Fruit fly (Drosophila melanogaster) whole organism, embryonic: ENCODE results near the gene Ctl1.

Source experiments
- Asciz ChIP-seq: fragments of 200-800 bp; sonication (Bioruptor generic); optimal IDR thresholded peaks from 2 replicates; lab custom pipeline; 2017; ENCODE audit warnings: missing biosample characterization, mild to moderate bottlenecking, missing genetic modification characterization, missing genetic modification reagents
- Atf6 ChIP-seq: fragments of 200-800 bp; sonication (Bioruptor generic); IDR thresholded peaks from 2 replicates; pipeline ENCODE4 v1.3.6; 2022; ENCODE audit warnings: missing biosample characterization, missing genetic modification characterization
- Blimp-1 ChIP-seq: fragments of 200-800 bp; sonication (Bioruptor generic); optimal IDR thresholded peaks from 3 replicates; lab custom pipeline; 2018; ENCODE audit warnings: missing biosample characterization, missing genetic modification characterization, mild to moderate bottlenecking, moderate library complexity, missing genetic modification reagents
- C15 ChIP-seq: fragments of 200-800 bp; sonication (Bioruptor generic); IDR thresholded peaks from 3 replicates; pipeline ENCODE4 v1.3.6; 2022; ENCODE audit warnings: missing biosample characterization, missing genetic modification characterization
- CG10267 ChIP-seq: fragments of 200-800 bp; sonication (Bioruptor generic); optimal IDR thresholded peaks from 2 replicates; lab custom pipeline; 2018; ENCODE audit warnings: missing biosample characterization, mild to moderate bottlenecking, missing genetic modification characterization, moderate library complexity
- CG10979 ChIP-seq: fragments of 200-800 bp; sonication (Bioruptor generic); optimal IDR thresholded peaks from 2 replicates; lab custom pipeline; 2018; ENCODE audit warnings: missing biosample characterization, mild to moderate bottlenecking, missing genetic modification characterization, moderate library complexity
- CG14441 ChIP-seq: fragments of 200-800 bp; sonication (Bioruptor generic); IDR thresholded peaks from 2 replicates; pipeline ENCODE4 v1.3.6; 2022; ENCODE audit warnings: missing biosample characterization, missing genetic modification characterization
- CG15696 ChIP-seq: fragments of 200-800 bp; sonication (Bioruptor generic); optimal IDR thresholded peaks from 2 replicates; lab custom pipeline; 2019; ENCODE audit warnings: missing biosample characterization, mild to moderate bottlenecking, missing genetic modification characterization, moderate library complexity
- CG1602 ChIP-seq: fragments of 200-800 bp; sonication (Bioruptor generic); optimal IDR thresholded peaks from 3 replicates; lab custom pipeline; 2016; ENCODE audit warnings: missing biosample characterization, missing genetic modification characterization
- CG16863 ChIP-seq: fragments of 200-800 bp; sonication (Bioruptor generic); optimal IDR thresholded peaks from 3 replicates; lab custom pipeline; 2016; ENCODE audit warnings: missing biosample characterization, missing genetic modification characterization
- CG2199 ChIP-seq: fragments of 200-800 bp; sonication (Bioruptor generic); IDR thresholded peaks from 3 replicates; pipeline ENCODE4 v1.3.6; 2022; ENCODE audit warnings: missing biosample characterization, missing genetic modification characterization
- CG31441 ChIP-seq: fragments of 200-800 bp; sonication (Bioruptor generic); IDR thresholded peaks from 2 replicates; pipeline ENCODE4 v1.3.6; 2022; ENCODE audit warnings: missing biosample characterization, missing genetic modification characterization
- CG7745 ChIP-seq: fragments of 200-800 bp; sonication (Bioruptor generic); optimal IDR thresholded peaks from 2 replicates; lab custom pipeline; 2018; ENCODE audit warnings: missing biosample characterization, mild to moderate bottlenecking, missing genetic modification characterization, moderate library complexity
- CG7786 ChIP-seq: fragments of 200-800 bp; sonication (Bioruptor generic); optimal IDR thresholded peaks from 2 replicates; lab custom pipeline; 2016; ENCODE audit warnings: missing biosample characterization, missing genetic modification characterization
- CG7987 ChIP-seq: fragments of 200-800 bp; sonication (Bioruptor generic); optimal IDR thresholded peaks from 2 replicates; lab custom pipeline; 2018; ENCODE audit warnings: missing biosample characterization, mild to moderate bottlenecking, missing genetic modification characterization, moderate library complexity
- D19A ChIP-seq: fragments of 200-800 bp; optimal IDR thresholded peaks from 3 replicates; lab custom pipeline; 2019; ENCODE audit warnings: missing biosample characterization, mild to moderate bottlenecking, missing genetic modification characterization, moderate library complexity
- Doc3 ChIP-seq: fragments of 200-800 bp; sonication (Bioruptor generic); IDR thresholded peaks from 3 replicates; pipeline ENCODE4 v1.3.6; 2022; ENCODE audit warnings: missing biosample characterization, missing genetic modification characterization; ENCODE audit not compliant: partially characterized antibody
- Dp ChIP-seq: fragments of 200-800 bp; sonication (Bioruptor generic); optimal IDR thresholded peaks from 2 replicates; lab custom pipeline; 2018; ENCODE audit warnings: missing biosample characterization, mild to moderate bottlenecking, missing genetic modification characterization, moderate library complexity
- ERR ChIP-seq: fragments of 200-800 bp; sonication (Bioruptor generic); optimal IDR thresholded peaks from 2 replicates; lab custom pipeline; 2016; ENCODE audit warnings: missing biosample characterization, missing genetic modification characterization
- Elba2 ChIP-seq: fragments of 200-800 bp; sonication (Bioruptor generic); optimal IDR thresholded peaks from 3 replicates; lab custom pipeline; 2016; ENCODE audit warnings: missing biosample characterization, missing genetic modification characterization
- Hr78 ChIP-seq, 2 experiments: fragments of 200-800 bp in 1 of 2; fragments of >200 bp in 1 of 2; sonication (Bioruptor generic) in 1 of 2; optimal IDR thresholded peaks; 2 replicates each; lab custom pipeline; 2017 to 2019; ENCODE audit warnings: missing biosample characterization in 2 of 2, missing genetic modification characterization in 2 of 2, mild to moderate bottlenecking in 1 of 2, moderate library complexity in 1 of 2
- Hsf ChIP-seq: fragments of 200-800 bp; sonication (Bioruptor generic); optimal IDR thresholded peaks from 3 replicates; lab custom pipeline; 2016; ENCODE audit warnings: missing biosample characterization, missing genetic modification characterization
- Mrtf ChIP-seq: fragments of 200-800 bp; sonication (Bioruptor generic); IDR thresholded peaks from 3 replicates; pipeline ENCODE4 v1.3.6; 2022; ENCODE audit warnings: missing biosample characterization, missing genetic modification characterization
- Optix ChIP-seq: fragments of 200-800 bp; sonication (Bioruptor generic); IDR thresholded peaks from 3 replicates; pipeline ENCODE4 v1.3.6; 2022; ENCODE audit warnings: missing biosample characterization, missing genetic modification characterization
- bcd ChIP-seq: fragments of 200-800 bp; sonication (Bioruptor generic); optimal IDR thresholded peaks from 2 replicates; lab custom pipeline; 2017; ENCODE audit warnings: missing biosample characterization, mild to moderate bottlenecking, missing genetic modification characterization
- bsh ChIP-seq, 2 experiments: fragments of 200-800 bp; sonication (Bioruptor generic); optimal IDR thresholded peaks; 2 replicates each; lab custom pipeline; 2017 to 2018; ENCODE audit warnings: mild to moderate bottlenecking in 2 of 2, missing biosample characterization in 2 of 2, missing genetic modification characterization in 2 of 2, moderate library complexity in 1 of 2
- chinmo ChIP-seq: fragments of 200-800 bp; sonication (Bioruptor generic); IDR thresholded peaks from 4 replicates; pipeline ENCODE4 v1.3.6; 2022; ENCODE audit warnings: missing biosample characterization, missing genetic modification characterization; ENCODE audit not compliant: partially characterized antibody
- danr ChIP-seq: fragments of 200-800 bp; sonication (Bioruptor generic); IDR thresholded peaks from 2 replicates; pipeline ENCODE4 v1.3.6; 2022; ENCODE audit warnings: missing biosample characterization, missing genetic modification characterization
- esg ChIP-seq: fragments of 200-800 bp; sonication (Bioruptor generic); conservative IDR thresholded peaks from 2 replicates; pipeline ENCODE4 v1.3.6; 2022; ENCODE audit warnings: missing biosample characterization, missing genetic modification characterization
- exex ChIP-seq: fragments of 200-800 bp; sonication (Bioruptor generic); optimal IDR thresholded peaks from 4 replicates; lab custom pipeline; 2018; ENCODE audit warnings: missing biosample characterization, mild to moderate bottlenecking, missing genetic modification characterization, moderate library complexity
- ftz-f1 ChIP-seq: fragments of 200-800 bp; sonication (Bioruptor generic); optimal IDR thresholded peaks from 2 replicates; lab custom pipeline; 2016; ENCODE audit warnings: missing biosample characterization, missing genetic modification characterization
- grau ChIP-seq: fragments of 200-800 bp; optimal IDR thresholded peaks from 3 replicates; lab custom pipeline; 2019; ENCODE audit warnings: missing biosample characterization, mild to moderate bottlenecking, missing genetic modification characterization, moderate library complexity
- gsb-n ChIP-seq: fragments of 200-800 bp; sonication (Bioruptor generic); optimal IDR thresholded peaks from 3 replicates; lab custom pipeline; 2018; ENCODE audit warnings: missing biosample characterization, mild to moderate bottlenecking, missing genetic modification characterization
- hth ChIP-seq: fragments of >200 bp; optimal IDR thresholded peaks from 2 replicates; lab custom pipeline; 2017; ENCODE audit warnings: inconsistent platforms
- ind ChIP-seq: fragments of 200-800 bp; sonication (Bioruptor generic); optimal IDR thresholded peaks from 3 replicates; lab custom pipeline; 2016; ENCODE audit warnings: missing biosample characterization, missing genetic modification characterization
- ken ChIP-seq: fragments of 200-800 bp; sonication (Bioruptor generic); IDR thresholded peaks from 3 replicates; pipeline ENCODE4 v1.3.6; 2022; ENCODE audit warnings: missing biosample characterization, missing genetic modification characterization
- kni ChIP-seq: fragments of 200-800 bp; sonication (Bioruptor generic); optimal IDR thresholded peaks from 3 replicates; lab custom pipeline; 2017; ENCODE audit warnings: mild to moderate bottlenecking, missing biosample characterization, missing genetic modification reagents, missing genetic modification characterization
- nerfin-2 ChIP-seq: fragments of 200-800 bp; sonication (Bioruptor generic); IDR thresholded peaks from 2 replicates; pipeline ENCODE4 v1.3.6; 2022; ENCODE audit warnings: missing biosample characterization, missing genetic modification characterization; ENCODE audit not compliant: partially characterized antibody
- nom ChIP-seq: fragments of 200-800 bp; sonication (Bioruptor generic); optimal IDR thresholded peaks from 2 replicates; lab custom pipeline; 2017; ENCODE audit warnings: missing biosample characterization, missing genetic modification characterization, mild to moderate bottlenecking, moderate library complexity, missing genetic modification reagents
- oc ChIP-seq: fragments of 200-800 bp; sonication (Bioruptor generic); optimal IDR thresholded peaks from 2 replicates; lab custom pipeline; 2018; ENCODE audit warnings: missing biosample characterization, mild to moderate bottlenecking, missing genetic modification characterization, moderate library complexity
- pfk ChIP-seq: fragments of 200-800 bp; sonication (Bioruptor generic); optimal IDR thresholded peaks from 2 replicates; lab custom pipeline; 2018; ENCODE audit warnings: missing biosample characterization, mild to moderate bottlenecking, missing genetic modification characterization, moderate library complexity
- schlank ChIP-seq: fragments of 200-800 bp; sonication (Bioruptor generic); optimal IDR thresholded peaks from 2 replicates; lab custom pipeline; 2018; ENCODE audit warnings: missing biosample characterization, mild to moderate bottlenecking, missing genetic modification characterization
- scrt ChIP-seq: fragments of 200-800 bp; sonication (Bioruptor generic); optimal IDR thresholded peaks from 2 replicates; lab custom pipeline; 2018; ENCODE audit warnings: missing biosample characterization, mild to moderate bottlenecking, missing genetic modification characterization, moderate library complexity
- sqz ChIP-seq: fragments of 200-800 bp; sonication (Bioruptor generic); optimal IDR thresholded peaks from 3 replicates; lab custom pipeline; 2018; ENCODE audit warnings: missing biosample characterization, mild to moderate bottlenecking, missing genetic modification characterization
- trem ChIP-seq: fragments of 200-800 bp; optimal IDR thresholded peaks from 3 replicates; lab custom pipeline; 2019; ENCODE audit warnings: missing biosample characterization, mild to moderate bottlenecking, missing genetic modification characterization, moderate library complexity
- vfl ChIP-seq: fragments of 200-800 bp; sonication (Bioruptor generic); optimal IDR thresholded peaks from 2 replicates; lab custom pipeline; 2016; ENCODE audit warnings: missing biosample characterization, missing genetic modification characterization
- vnd ChIP-seq: fragments of 200-800 bp; sonication (Bioruptor generic); IDR thresholded peaks from 3 replicates; pipeline ENCODE4 v1.3.6; 2022; ENCODE audit warnings: missing biosample characterization, missing genetic modification characterization; ENCODE audit not compliant: partially characterized antibody
- zfh2 ChIP-seq: fragments of 200-800 bp; sonication (Bioruptor generic); optimal IDR thresholded peaks from 2 replicates; lab custom pipeline; 2016; ENCODE audit warnings: missing biosample characterization, missing genetic modification characterization

Gene Ctl1

DNA sequence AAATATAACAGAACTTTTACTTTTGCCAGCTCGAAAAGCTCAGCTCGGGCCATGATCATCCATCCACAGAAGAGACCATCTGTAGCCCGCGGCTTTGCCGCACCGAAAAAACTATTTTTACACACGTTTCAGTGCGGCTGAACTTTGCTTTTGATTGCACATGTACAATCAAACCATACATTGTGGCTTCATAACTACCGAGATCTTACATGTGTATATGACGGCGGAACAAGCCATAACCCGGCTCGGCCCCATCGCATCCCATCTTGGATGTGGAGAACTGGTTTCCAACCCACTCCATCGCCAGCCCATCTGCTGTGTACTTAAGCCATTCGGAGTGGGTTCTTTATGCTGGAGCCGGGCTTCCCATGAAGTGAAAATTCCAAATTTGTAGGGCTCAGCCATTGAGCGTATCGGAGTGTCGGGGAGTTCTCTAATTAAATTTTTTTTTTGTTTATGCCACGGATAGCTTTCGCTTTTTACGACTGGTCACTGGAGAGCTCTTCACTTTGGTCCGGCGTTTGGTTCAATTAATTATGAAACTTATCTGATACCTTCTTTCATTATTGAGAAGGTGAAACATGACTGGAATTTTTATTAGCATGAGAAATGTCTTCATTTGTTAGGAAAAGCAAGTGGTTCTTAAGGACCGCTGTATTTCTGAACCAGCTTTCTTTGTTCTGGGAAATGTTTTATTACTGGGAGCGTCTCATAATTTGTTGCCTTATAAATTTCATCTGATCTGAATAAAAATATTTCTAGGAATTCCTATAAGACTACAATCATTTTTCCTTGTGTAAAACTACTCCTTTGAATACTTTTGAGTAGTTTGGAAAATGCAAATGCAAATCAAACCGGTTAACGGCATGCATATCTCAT, 6.6 kb upstream of the Ctl1 start:
- TF ChIP-seq hth (no peak), ERR (GFP tag; lab: Kevin White, UChicago) (no peak), CG31441 (GFP tag; lab: Robert Waterston, UW) (no peak), bsh (GFP tag; optimal IDR thresholded peaks at IDR 0.05; lab: Kevin White, UChicago) (peak in 1 of 2 experiments; percentile 11), Blimp-1 (GFP tag; lab: Kevin White, UChicago) (peak; percentile 96), CG10979 (tag; lab: Kevin White, UChicago) (no peak), CG15696 (tag; lab: Kevin White, UChicago) (no peak), Mrtf (no peak), nom (no peak), CG2199 (GFP tag; lab: Robert Waterston, UW) (0 out of 3 replicates have a peak, but pooled peaks have one; percentile 30), sqz (peak; percentile 41), zfh2 (GFP tag; lab: Kevin White, UChicago) (no peak), chinmo (GFP tag; lab: Robert Waterston, UW) (0 out of 4 replicates have a peak, but pooled peaks have one; percentile 41), Optix (GFP tag; lab: Robert Waterston, UW) (no peak), kni (GFP tag; lab: Kevin White, UChicago) (peak; percentile 52), Elba2 (GFP tag; lab: Kevin White, UChicago) (no peak), trem (tag; lab: Kevin White, UChicago) (no peak), ftz-f1 (GFP tag; lab: Kevin White, UChicago) (no peak), Dp (GFP tag; lab: Kevin White, UChicago) (no peak), Doc3 (GFP tag; lab: Robert Waterston, UW) (no peak), schlank (no peak), Hsf (no peak), grau (tag; lab: Kevin White, UChicago) (no peak), pfk (GFP tag; lab: Kevin White, UChicago) (no peak), CG10267 (no peak), vfl (GFP tag; lab: Kevin White, UChicago) (no peak), vnd (GFP tag; lab: Robert Waterston, UW) (no peak), C15 (GFP tag; lab: Robert Waterston, UW) (no peak), Hr78 (GFP tag; optimal IDR thresholded peaks at IDR 0.05; lab: Kevin White, UChicago) (no peak), CG16863 (GFP tag; lab: Kevin White, UChicago) (no peak), Atf6 (GFP tag; lab: Robert Waterston, UW) (no peak), Asciz (GFP tag; lab: Kevin White, UChicago) (no peak), exex (tag; lab: Kevin White, UChicago) (no peak), nerfin-2 (GFP tag; lab: Robert Waterston, UW) (peak; percentile 26; the same call in 1 of the 2 replicates), D19A (tag; lab: Kevin White, UChicago) (no peak), CG14441 (no peak), gsb-n (tag; lab: Kevin White, UChicago) (no peak), CG7745 (no peak), esg (GFP tag; lab: Robert Waterston, UW) (no peak), oc (tag; lab: Kevin White, UChicago) (no peak), scrt (GFP tag; lab: Kevin White, UChicago) (no peak), CG7987 (GFP tag; lab: Kevin White, UChicago) (no peak), CG1602 (GFP tag; lab: Kevin White, UChicago) (no peak), CG7786 (no peak), ken (no peak), ind (GFP tag; lab: Kevin White, UChicago) (no peak), bcd (GFP tag; lab: Kevin White, UChicago) (no peak), danr (no peak)
